Worm (Caenorhabditis elegans) whole organism, L1 larva: Measurements from ENCODE around the gene pycr-1.

Experiments used
- C16A3.4 ChIP-seq: fragments of 150-350 bp; optimal IDR thresholded peaks from 2 replicates; lab custom pipeline; 2014; ENCODE audit warnings: missing biosample characterization, missing genetic modification characterization
- aha-1 ChIP-seq: fragments of 150-350 bp; optimal IDR thresholded peaks from 2 replicates; lab custom pipeline; 2014; ENCODE audit warnings: missing biosample characterization, missing genetic modification characterization
- alr-1 ChIP-seq: fragments of 200-800 bp; sonication (Bioruptor generic); optimal IDR thresholded peaks from 2 replicates; lab custom pipeline; 2018; ENCODE audit warnings: borderline replicate concordance, mild to moderate bottlenecking, missing genetic modification characterization, missing compliant biosample characterization
- ama-1 ChIP-seq: fragments of 150-350 bp; optimal IDR thresholded peaks from 2 replicates; lab custom pipeline; 2014
- blmp-1 ChIP-seq: fragments of 150-350 bp; optimal IDR thresholded peaks from 2 replicates; lab custom pipeline; 2014; ENCODE audit warnings: missing biosample characterization, missing genetic modification characterization
- ceh-63 ChIP-seq: fragments of 200-800 bp; sonication (Bioruptor generic); optimal IDR thresholded peaks from 2 replicates; lab custom pipeline; 2018; ENCODE audit warnings: mild to moderate bottlenecking, missing genetic modification characterization, missing compliant biosample characterization
- ceh-88 ChIP-seq: fragments of 200-800 bp; sonication (Bioruptor generic); IDR thresholded peaks from 2 replicates; pipeline ENCODE4 v1.3.6; 2022; ENCODE audit warnings: missing genetic modification characterization, missing compliant biosample characterization
- ceh-90 ChIP-seq: sonication (generic microtip); optimal IDR thresholded peaks from 2 replicates; lab custom pipeline; 2016; ENCODE audit warnings: missing genetic modification characterization, missing compliant biosample characterization
- ces-1 ChIP-seq: fragments of 150-350 bp; optimal IDR thresholded peaks from 2 replicates; lab custom pipeline; 2014; ENCODE audit warnings: missing biosample characterization, missing genetic modification reagents, missing genetic modification characterization
- dpl-1 ChIP-seq, 3 experiments: fragments of 150-350 bp in 2 of 3; sonication (generic microtip) in 1 of 3; optimal IDR thresholded peaks; 2 replicates each; lab custom pipeline; 2014 to 2017; ENCODE audit warnings: missing biosample characterization in 3 of 3, missing genetic modification characterization in 3 of 3, missing genetic modification reagents in 3 of 3
- dsc-1 ChIP-seq: sonication (generic microtip); optimal IDR thresholded peaks from 2 replicates; lab custom pipeline; 2016; ENCODE audit warnings: mild to moderate bottlenecking, missing genetic modification characterization, missing compliant biosample characterization
- efl-3 ChIP-seq: fragments of 200-800 bp; sonication (Bioruptor generic); optimal IDR thresholded peaks from 2 replicates; lab custom pipeline; 2018; ENCODE audit warnings: mild to moderate bottlenecking, missing genetic modification characterization, missing compliant biosample characterization
- egl-13 ChIP-seq: sonication (generic microtip); optimal IDR thresholded peaks from 2 replicates; lab custom pipeline; 2016; ENCODE audit warnings: missing genotype, missing genetic modification reagents, missing genetic modification characterization, missing compliant biosample characterization
- egl-27 ChIP-seq, 2 experiments: fragments of 150-350 bp in 1 of 2; sonication (generic microtip); optimal IDR thresholded peaks; 3 replicates each; lab custom pipeline; 2017 to 2018; ENCODE audit warnings: missing biosample characterization in 2 of 2, missing genetic modification characterization in 2 of 2, missing genetic modification reagents in 2 of 2
- elt-3 ChIP-seq, 6 experiments: fragments of 150-350 bp in 1 of 6; sonication (generic microtip); optimal IDR thresholded peaks; 2 replicates each; lab custom pipeline; 2017 to 2018; ENCODE audit warnings: missing biosample characterization in 6 of 6, missing genetic modification characterization in 6 of 6, inconsistent platforms in 1 of 6
- fkh-4 ChIP-seq: sonication (generic microtip); optimal IDR thresholded peaks from 2 replicates; lab custom pipeline; 2016; ENCODE audit warnings: missing compliant biosample characterization, missing genetic modification characterization, borderline replicate concordance
- grh-1 ChIP-seq: fragments of 200-800 bp; sonication (Bioruptor generic); IDR thresholded peaks from 2 replicates; pipeline ENCODE4 v1.3.6; 2022; ENCODE audit warnings: missing genetic modification reagents, missing genetic modification characterization, missing compliant biosample characterization
- hpl-2 ChIP-seq: fragments of 150-350 bp; optimal IDR thresholded peaks from 2 replicates; lab custom pipeline; 2014; ENCODE audit warnings: missing biosample characterization, missing genetic modification reagents, missing genetic modification characterization
- isw-1 ChIP-seq: fragments of 200-800 bp; sonication (Bioruptor generic); IDR thresholded peaks from 2 replicates; pipeline ENCODE4 v1.3.6; 2022; ENCODE audit warnings: missing genetic modification characterization, missing compliant biosample characterization
- lin-14 ChIP-seq: fragments of 200-800 bp; sonication (Bioruptor generic); optimal IDR thresholded peaks from 2 replicates; lab custom pipeline; 2018; ENCODE audit warnings: mild to moderate bottlenecking, missing genetic modification characterization, moderate library complexity, missing compliant biosample characterization
- lin-15B ChIP-seq: fragments of 150-350 bp; sonication (generic microtip); optimal IDR thresholded peaks from 3 replicates; lab custom pipeline; 2014; ENCODE audit warnings: missing biosample characterization, missing genetic modification characterization
- lin-35 ChIP-seq, 2 experiments: fragments of 150-350 bp; optimal IDR thresholded peaks; 2 replicates each; lab custom pipeline; 2014; ENCODE audit warnings: missing biosample characterization in 2 of 2, missing genetic modification characterization in 2 of 2, missing genetic modification reagents in 2 of 2
- lin-39 ChIP-seq: fragments of 150-350 bp; optimal IDR thresholded peaks from 2 replicates; lab custom pipeline; 2014; ENCODE audit warnings: missing biosample characterization, missing genetic modification reagents, missing genetic modification characterization
- lir-3 ChIP-seq: sonication (generic microtip); optimal IDR thresholded peaks from 2 replicates; lab custom pipeline; 2016; ENCODE audit warnings: mild to moderate bottlenecking, missing genetic modification characterization, moderate library complexity, missing compliant biosample characterization; ENCODE audit not compliant: poor library complexity
- lsy-2 ChIP-seq, 2 experiments: fragments of 150-350 bp; optimal IDR thresholded peaks; 2 replicates each; lab custom pipeline; 2014; ENCODE audit warnings: missing biosample characterization in 2 of 2, missing genetic modification characterization in 2 of 2
- mab-9 ChIP-seq: fragments of 200-800 bp; sonication (Bioruptor generic); IDR thresholded peaks from 2 replicates; pipeline ENCODE4 v1.3.6; 2022; ENCODE audit warnings: missing genetic modification reagents, missing genetic modification characterization, missing compliant biosample characterization
- mep-1 ChIP-seq: fragments of 150-350 bp; optimal IDR thresholded peaks from 2 replicates; lab custom pipeline; 2014; ENCODE audit warnings: missing biosample characterization, missing genetic modification characterization
- nhr-11 ChIP-seq: fragments of 150-350 bp; optimal IDR thresholded peaks from 2 replicates; lab custom pipeline; 2014; ENCODE audit warnings: missing biosample characterization, missing genetic modification characterization
- nhr-12 ChIP-seq: sonication (generic microtip); optimal IDR thresholded peaks from 2 replicates; lab custom pipeline; 2017; ENCODE audit warnings: missing biosample characterization, missing genetic modification characterization
- nhr-20 ChIP-seq: sonication (generic microtip); optimal IDR thresholded peaks from 2 replicates; lab custom pipeline; 2016; ENCODE audit warnings: mild to moderate bottlenecking, missing genetic modification characterization, missing compliant biosample characterization
- nhr-237 ChIP-seq: fragments of 150-350 bp; optimal IDR thresholded peaks from 2 replicates; lab custom pipeline; 2014; ENCODE audit warnings: missing biosample characterization, missing genetic modification characterization
- nhr-47 ChIP-seq: sonication (generic microtip); optimal IDR thresholded peaks from 2 replicates; lab custom pipeline; 2016; ENCODE audit warnings: mild to moderate bottlenecking, missing genetic modification characterization, moderate library complexity, missing compliant biosample characterization
- nhr-71 ChIP-seq: sonication (generic microtip); optimal IDR thresholded peaks from 2 replicates; lab custom pipeline; 2016; ENCODE audit warnings: mild to moderate bottlenecking, missing genetic modification characterization, moderate library complexity, missing compliant biosample characterization
- nhr-84 ChIP-seq: sonication (generic microtip); optimal IDR thresholded peaks from 2 replicates; lab custom pipeline; 2017; ENCODE audit warnings: missing biosample characterization, missing genetic modification characterization
- nhr-90 ChIP-seq: sonication (generic microtip); optimal IDR thresholded peaks from 2 replicates; lab custom pipeline; 2016; ENCODE audit warnings: mild to moderate bottlenecking, missing genetic modification characterization, missing compliant biosample characterization; ENCODE audit not compliant: poor library complexity
- pag-3 ChIP-seq: sonication (generic microtip); optimal IDR thresholded peaks from 2 replicates; lab custom pipeline; 2017; ENCODE audit warnings: missing genetic modification characterization, mild to moderate bottlenecking, missing compliant biosample characterization, antibody characterized with exemption, borderline replicate concordance; ENCODE audit not compliant: insufficient read depth
- pax-3 ChIP-seq: fragments of 200-800 bp; sonication (Bioruptor generic); optimal IDR thresholded peaks from 2 replicates; lab custom pipeline; 2018; ENCODE audit warnings: mild to moderate bottlenecking, missing genetic modification characterization, moderate library complexity, missing compliant biosample characterization
- snu-23 ChIP-seq: sonication (generic microtip); optimal IDR thresholded peaks from 2 replicates; lab custom pipeline; 2016; ENCODE audit warnings: missing genetic modification characterization, missing compliant biosample characterization
- sptf-1 ChIP-seq: fragments of 150-350 bp; optimal IDR thresholded peaks from 2 replicates; lab custom pipeline; 2014; ENCODE audit warnings: missing biosample characterization, missing genetic modification characterization
- swsn-7 ChIP-seq: sonication (generic microtip); optimal IDR thresholded peaks from 2 replicates; lab custom pipeline; 2016; ENCODE audit warnings: missing genetic modification characterization, missing compliant biosample characterization
- tbx-2 ChIP-seq: sonication (generic microtip); optimal IDR thresholded peaks from 2 replicates; lab custom pipeline; 2016; ENCODE audit warnings: missing genetic modification characterization, missing compliant biosample characterization
- tlp-1 ChIP-seq: fragments of 150-350 bp; optimal IDR thresholded peaks from 2 replicates; lab custom pipeline; 2014; ENCODE audit warnings: missing biosample characterization, missing genetic modification characterization
- unc-130 ChIP-seq: fragments of 150-350 bp; optimal IDR thresholded peaks from 2 replicates; lab custom pipeline; 2017; ENCODE audit warnings: missing biosample characterization, missing genetic modification characterization, inconsistent platforms
- vab-15 ChIP-seq: sonication (generic microtip); optimal IDR thresholded peaks from 2 replicates; lab custom pipeline; 2017; ENCODE audit warnings: missing genotype, mild to moderate bottlenecking, missing genetic modification characterization, missing compliant biosample characterization

The pycr-1 gene

ce11 chrX:12182684-12183477 lies 36.2 kb downstream of the pycr-1 start (continued):
- TF ChIP-seq alr-1 (no peak), lin-35 (GFP tag; optimal IDR thresholded peaks at IDR 0.05; lab: Kevin White, UChicago) (no peak)

- TF ChIP-seq lsy-2 (tag; optimal IDR thresholded peaks at IDR 0.05; lab: Kevin White, UChicago), result peak in 1 of 2 experiments; percentile 33
- TF ChIP-seq dpl-1 (GFP tag; optimal IDR thresholded peaks at IDR 0.05; lab: Kevin White, UChicago), result no peak
- no peak for TF ChIP-seq C16A3.4 (tag; lab: Kevin White, UChicago)
- TF ChIP-seq unc-130, result no peak
- TF ChIP-seq snu-23 (GFP tag; lab: Kevin White, UChicago), result no peak
- TF ChIP-seq pax-3, result no peak
- no peak for TF ChIP-seq tlp-1 (tag; lab: Kevin White, UChicago)
- TF ChIP-seq nhr-20 (tag; lab: Kevin White, UChicago), result no peak
- no peak for TF ChIP-seq pag-3 (tag; lab: Kevin White, UChicago)
- no peak for TF ChIP-seq fkh-4 (tag; lab: Kevin White, UChicago)
- no peak for TF ChIP-seq ama-1 (lab: Kevin White, UChicago)
- no peak for TF ChIP-seq grh-1 (GFP tag; lab: Robert Waterston, UW)
- TF ChIP-seq nhr-237, result no peak
- TF ChIP-seq ceh-88 (GFP tag; lab: Robert Waterston, UW), result no peak
- TF ChIP-seq ceh-63, result no peak
- TF ChIP-seq aha-1 (tag; lab: Kevin White, UChicago), result no peak
- TF ChIP-seq nhr-12 (tag; lab: Kevin White, UChicago), result no peak
- peak; percentile 2 for TF ChIP-seq nhr-47 (tag; lab: Kevin White, UChicago)
- peak; percentile 23 for TF ChIP-seq swsn-7 (tag; lab: Kevin White, UChicago)
- peak; percentile 45 for TF ChIP-seq mep-1 (tag; lab: Kevin White, UChicago)
- TF ChIP-seq isw-1 (GFP tag; lab: Robert Waterston, UW), result no peak
- TF ChIP-seq dsc-1 (tag; lab: Kevin White, UChicago), result peak; percentile 1
- peak; percentile 23 for TF ChIP-seq nhr-71 (tag; lab: Kevin White, UChicago)
- peak; percentile 3 for TF ChIP-seq lir-3 (tag; lab: Kevin White, UChicago)
- TF ChIP-seq nhr-84 (tag; lab: Kevin White, UChicago), result no peak
- TF ChIP-seq egl-13 (tag; lab: Kevin White, UChicago), result no peak
- TF ChIP-seq elt-3 (tag; optimal IDR thresholded peaks at IDR 0.05; lab: Kevin White, UChicago), result no peak
- no peak for TF ChIP-seq lin-39 (tag; lab: Kevin White, UChicago)
- no peak for TF ChIP-seq mab-9 (GFP tag; lab: Robert Waterston, UW)
- TF ChIP-seq blmp-1 (tag; lab: Kevin White, UChicago), result peak; percentile 70
- no peak for TF ChIP-seq efl-3 (GFP tag; lab: Kevin White, UChicago)
- no peak for TF ChIP-seq sptf-1 (tag; lab: Kevin White, UChicago)
- no peak for TF ChIP-seq vab-15 (tag; lab: Kevin White, UChicago)
- TF ChIP-seq hpl-2 (GFP tag; lab: Kevin White, UChicago), result no peak
- peak; percentile 28 for TF ChIP-seq tbx-2
- TF ChIP-seq ces-1, result peak; percentile 7
- TF ChIP-seq nhr-11, result no peak
- TF ChIP-seq lin-14 (GFP tag; lab: Kevin White, UChicago), result peak; percentile 74
- TF ChIP-seq ceh-90, result no peak
- no peak for TF ChIP-seq lin-15B (tag; lab: Kevin White, UChicago)
- no peak for TF ChIP-seq nhr-90 (tag; lab: Kevin White, UChicago)
- no peak for TF ChIP-seq egl-27 (tag; optimal IDR thresholded peaks at IDR 0.05; lab: Kevin White, UChicago)
These were observed 37.8 kb downstream of the pycr-1 start for ce11 chrX:12184393-12184792.
